Fruit fly (Drosophila melanogaster) whole organism, embryonic: ENCODE measurements around the gene Pif1.
A peak's percentile ranks its signal among the peaks of the same experiment; 100 is the strongest.

Experiments used
- Atf-2 ChIP-seq: fragments of 200-800 bp; sonication (Bioruptor generic); optimal IDR thresholded peaks from 2 replicates; lab custom pipeline; 2016; ENCODE audit warnings: missing biosample characterization, missing genetic modification characterization
- Atf6 ChIP-seq: fragments of 200-800 bp; sonication (Bioruptor generic); IDR thresholded peaks from 2 replicates; pipeline ENCODE4 v1.3.6; 2022; ENCODE audit warnings: missing biosample characterization, missing genetic modification characterization
- Awh ChIP-seq: fragments of 200-800 bp; sonication (Bioruptor generic); IDR thresholded peaks from 2 replicates; pipeline ENCODE4, ENCODE4 v1.3.6; 2022; ENCODE audit warnings: missing biosample characterization, missing genetic modification characterization
- Bgb ChIP-seq: fragments of 200-800 bp; sonication (Bioruptor generic); IDR thresholded peaks from 2 replicates; pipeline ENCODE4 v1.3.6; 2022; ENCODE audit warnings: missing biosample characterization, missing genetic modification characterization; ENCODE audit not compliant: partially characterized antibody
- BtbVII ChIP-seq: fragments of 200-800 bp; sonication (Bioruptor generic); optimal IDR thresholded peaks from 3 replicates; lab custom pipeline; 2017; ENCODE audit warnings: missing biosample characterization, mild to moderate bottlenecking, missing genetic modification characterization
- CG10979 ChIP-seq: fragments of 200-800 bp; sonication (Bioruptor generic); optimal IDR thresholded peaks from 2 replicates; lab custom pipeline; 2018; ENCODE audit warnings: missing biosample characterization, mild to moderate bottlenecking, missing genetic modification characterization, moderate library complexity
- CG12104 ChIP-seq: fragments of 200-800 bp; sonication (Bioruptor generic); optimal IDR thresholded peaks from 3 replicates; lab custom pipeline; 2016; ENCODE audit warnings: missing biosample characterization, missing genetic modification characterization
- CG1529 ChIP-seq: fragments of 200-800 bp; sonication (Bioruptor generic); optimal IDR thresholded peaks from 3 replicates; lab custom pipeline; 2018; ENCODE audit warnings: missing biosample characterization, missing genetic modification characterization
- CG15696 ChIP-seq: fragments of 200-800 bp; sonication (Bioruptor generic); optimal IDR thresholded peaks from 2 replicates; lab custom pipeline; 2019; ENCODE audit warnings: missing biosample characterization, mild to moderate bottlenecking, missing genetic modification characterization, moderate library complexity
- CG16813 ChIP-seq: fragments of 200-800 bp; sonication (Bioruptor generic); IDR thresholded peaks from 3 replicates; pipeline ENCODE4 v1.3.6; 2022; ENCODE audit warnings: missing biosample characterization, missing genetic modification characterization; ENCODE audit not compliant: partially characterized antibody
- CG18262 ChIP-seq: fragments of 200-800 bp; optimal IDR thresholded peaks from 3 replicates; lab custom pipeline; 2019; ENCODE audit warnings: missing biosample characterization, mild to moderate bottlenecking, missing genetic modification characterization, moderate library complexity
- CG18476 ChIP-seq: fragments of 200-800 bp; sonication (Bioruptor generic); optimal IDR thresholded peaks from 2 replicates; lab custom pipeline; 2016; ENCODE audit warnings: missing biosample characterization, mild to moderate bottlenecking, missing genetic modification characterization
- CG31365 ChIP-seq: fragments of 200-800 bp; sonication (Bioruptor generic); optimal IDR thresholded peaks from 2 replicates; lab custom pipeline; 2018; ENCODE audit warnings: missing biosample characterization, mild to moderate bottlenecking, missing genetic modification characterization
- CG33213 ChIP-seq: fragments of 200-800 bp; sonication (Bioruptor generic); optimal IDR thresholded peaks from 3 replicates; lab custom pipeline; 2016; ENCODE audit warnings: missing biosample characterization, missing genetic modification characterization
- CG34376 ChIP-seq: fragments of 200-800 bp; sonication (Bioruptor generic); optimal IDR thresholded peaks from 2 replicates; lab custom pipeline; 2018; ENCODE audit warnings: missing biosample characterization, mild to moderate bottlenecking, missing genetic modification characterization
- CG43689 ChIP-seq: fragments of 200-800 bp; sonication (Bioruptor generic); IDR thresholded peaks from 2 replicates; pipeline ENCODE4 v1.3.6; 2022; ENCODE audit warnings: missing biosample characterization, missing genetic modification characterization
- CG4707 ChIP-seq: fragments of 200-800 bp; sonication (Bioruptor generic); optimal IDR thresholded peaks from 2 replicates; lab custom pipeline; 2018; ENCODE audit warnings: missing biosample characterization, mild to moderate bottlenecking, missing genetic modification characterization, moderate library complexity
- CG6272 ChIP-seq: fragments of 200-800 bp; sonication (Bioruptor generic); IDR thresholded peaks from 2 replicates; pipeline ENCODE4 v1.3.6; 2022; ENCODE audit warnings: missing biosample characterization, missing genetic modification characterization
- CG7786 ChIP-seq: fragments of 200-800 bp; sonication (Bioruptor generic); optimal IDR thresholded peaks from 2 replicates; lab custom pipeline; 2016; ENCODE audit warnings: missing biosample characterization, missing genetic modification characterization
- CG9876 ChIP-seq: fragments of 200-800 bp; sonication (Bioruptor generic); optimal IDR thresholded peaks from 2 replicates; lab custom pipeline; 2016; ENCODE audit warnings: missing biosample characterization, missing genetic modification characterization
- Dfd ChIP-seq, 2 experiments: fragments of >200 bp; optimal IDR thresholded peaks; 2 replicates each; lab custom pipeline; 2017; ENCODE audit warnings: missing biosample characterization in 2 of 2, missing genetic modification characterization in 2 of 2
- Dip3 ChIP-seq: fragments of 200-800 bp; sonication (Bioruptor generic); optimal IDR thresholded peaks from 3 replicates; lab custom pipeline; 2016; ENCODE audit warnings: missing biosample characterization, missing genetic modification characterization
- Drgx ChIP-seq: fragments of 200-800 bp; sonication (Bioruptor generic); IDR thresholded peaks from 2 replicates; pipeline ENCODE4 v1.3.6; 2022; ENCODE audit warnings: missing biosample characterization, missing genetic modification characterization
- Hand ChIP-seq: fragments of 200-800 bp; sonication (Bioruptor generic); optimal IDR thresholded peaks from 2 replicates; lab custom pipeline; 2017; ENCODE audit warnings: mild to moderate bottlenecking, missing biosample characterization, missing genetic modification reagents, missing genetic modification characterization
- Hey ChIP-seq: fragments of 200-800 bp; sonication (Bioruptor generic); optimal IDR thresholded peaks from 3 replicates; lab custom pipeline; 2018; ENCODE audit warnings: missing biosample characterization, mild to moderate bottlenecking, missing genetic modification characterization
- Jarid2 ChIP-seq: fragments of 200-800 bp; sonication (Bioruptor generic); optimal IDR thresholded peaks from 3 replicates; lab custom pipeline; 2017; ENCODE audit warnings: mild to moderate bottlenecking, missing biosample characterization, missing genetic modification reagents, missing genetic modification characterization
- Med ChIP-seq: fragments of 200-800 bp; sonication (Bioruptor generic); peaks from one replicate; lab custom pipeline; 2016; ENCODE audit warnings: missing biosample characterization, missing genetic modification characterization, mild to moderate bottlenecking, inconsistent platforms, moderate library complexity
- Oaz ChIP-seq: fragments of 200-800 bp; sonication (Bioruptor generic); IDR thresholded peaks from 2 replicates; pipeline ENCODE4 v1.3.6; 2022; ENCODE audit warnings: missing biosample characterization, missing genetic modification characterization
- Sin3A ChIP-seq: fragments of >200 bp; optimal IDR thresholded peaks from 2 replicates; lab custom pipeline; 2018
- Usf ChIP-seq: fragments of 200-800 bp; sonication (Bioruptor generic); optimal IDR thresholded peaks from 2 replicates; lab custom pipeline; 2017; ENCODE audit warnings: missing genotype, missing biosample characterization, missing genetic modification characterization
- amos ChIP-seq: fragments of 200-800 bp; sonication (Bioruptor generic); IDR thresholded peaks from 2 replicates; pipeline ENCODE4 v1.3.6; 2022; ENCODE audit warnings: missing biosample characterization, missing genetic modification characterization; ENCODE audit not compliant: partially characterized antibody
- cas ChIP-seq: fragments of 200-800 bp; sonication (Bioruptor generic); IDR thresholded peaks from 2 replicates; pipeline ENCODE4 v1.3.6; 2022; ENCODE audit warnings: missing biosample characterization, missing genetic modification characterization
- cwo ChIP-seq: fragments of 200-800 bp; sonication (Bioruptor generic); optimal IDR thresholded peaks from 3 replicates; lab custom pipeline; 2017; ENCODE audit warnings: missing biosample characterization, missing genetic modification characterization, mild to moderate bottlenecking, moderate library complexity, missing genetic modification reagents
- da ChIP-seq: fragments of 200-800 bp; sonication (Bioruptor generic); optimal IDR thresholded peaks from 2 replicates; lab custom pipeline; 2016; ENCODE audit warnings: missing biosample characterization, missing genetic modification characterization
- dmrt11E ChIP-seq: fragments of 200-800 bp; sonication (Bioruptor generic); optimal IDR thresholded peaks from 3 replicates; lab custom pipeline; 2018; ENCODE audit warnings: missing biosample characterization, mild to moderate bottlenecking, missing genetic modification characterization, moderate library complexity
- dmrt99B ChIP-seq: fragments of 200-800 bp; sonication (Bioruptor generic); optimal IDR thresholded peaks from 2 replicates; lab custom pipeline; 2018; ENCODE audit warnings: missing biosample characterization, mild to moderate bottlenecking, missing genetic modification characterization, moderate library complexity
- ems ChIP-seq: fragments of 200-800 bp; sonication (Bioruptor generic); optimal IDR thresholded peaks from 3 replicates; lab custom pipeline; 2016; ENCODE audit warnings: missing biosample characterization, missing genetic modification characterization
- ewg ChIP-seq: fragments of 200-800 bp; sonication (Bioruptor generic); optimal IDR thresholded peaks from 3 replicates; lab custom pipeline; 2017; ENCODE audit warnings: mild to moderate bottlenecking, missing biosample characterization, missing genetic modification reagents, missing genetic modification characterization
- fd64A ChIP-seq: fragments of 200-800 bp; sonication (Bioruptor generic); optimal IDR thresholded peaks from 3 replicates; lab custom pipeline; 2018; ENCODE audit warnings: missing biosample characterization, mild to moderate bottlenecking, missing genetic modification characterization
- fu2 ChIP-seq: fragments of 200-800 bp; sonication (Bioruptor generic); optimal IDR thresholded peaks from 2 replicates; lab custom pipeline; 2016; ENCODE audit warnings: missing biosample characterization, missing genetic modification characterization
- grau ChIP-seq: fragments of 200-800 bp; optimal IDR thresholded peaks from 3 replicates; lab custom pipeline; 2019; ENCODE audit warnings: missing biosample characterization, mild to moderate bottlenecking, missing genetic modification characterization, moderate library complexity
- lov ChIP-seq, 2 experiments: fragments of 200-800 bp in 1 of 2; fragments of >200 bp in 1 of 2; sonication (Bioruptor generic) in 1 of 2; IDR thresholded peaks in 1 of 2; optimal IDR thresholded peaks in 1 of 2; 2 replicates in 1 of 2; 3 replicates in 1 of 2; pipeline versions ENCODE4 v1.3.6 to Lab custom; 2017 to 2022; ENCODE audit warnings: missing biosample characterization in 1 of 2, missing genetic modification characterization in 1 of 2
- maf-S ChIP-seq: fragments of 200-800 bp; sonication (Bioruptor generic); optimal IDR thresholded peaks from 2 replicates; lab custom pipeline; 2016; ENCODE audit warnings: missing biosample characterization, missing genetic modification characterization
- mam ChIP-seq: fragments of 200-800 bp; sonication (Bioruptor generic); optimal IDR thresholded peaks from 3 replicates; lab custom pipeline; 2016; ENCODE audit warnings: missing biosample characterization, missing genetic modification characterization
- org-1 ChIP-seq: fragments of 200-800 bp; sonication (Bioruptor generic); optimal IDR thresholded peaks from 2 replicates; lab custom pipeline; 2017; ENCODE audit warnings: missing biosample characterization, missing genetic modification characterization
- pros ChIP-seq: fragments of 200-800 bp; sonication (Bioruptor generic); optimal IDR thresholded peaks from 3 replicates; lab custom pipeline; 2019; ENCODE audit warnings: missing biosample characterization, mild to moderate bottlenecking, missing genetic modification characterization, moderate library complexity
- psq ChIP-seq: fragments of 200-800 bp; sonication (Bioruptor generic); optimal IDR thresholded peaks from 2 replicates; lab custom pipeline; 2017; ENCODE audit warnings: missing biosample characterization, missing genetic modification characterization
- sug ChIP-seq: fragments of 200-800 bp; optimal IDR thresholded peaks from 2 replicates; lab custom pipeline; 2019; ENCODE audit warnings: missing biosample characterization, mild to moderate bottlenecking, missing genetic modification characterization, moderate library complexity
- toy ChIP-seq: fragments of 200-800 bp; sonication (Bioruptor generic); IDR thresholded peaks from 2 replicates; pipeline ENCODE4 v1.3.6; 2022; ENCODE audit warnings: missing biosample characterization, missing genetic modification characterization
- ttk ChIP-seq: fragments of 200-800 bp; sonication (Bioruptor generic); IDR thresholded peaks from 2 replicates; pipeline ENCODE4 v2.1.2; 2022; ENCODE audit warnings: missing biosample characterization, missing genetic modification characterization
- zf30C ChIP-seq: fragments of 200-800 bp; sonication (Bioruptor generic); optimal IDR thresholded peaks from 3 replicates; lab custom pipeline; 2018; ENCODE audit warnings: missing biosample characterization, mild to moderate bottlenecking, missing genetic modification characterization

Gene Pif1

DNA sequence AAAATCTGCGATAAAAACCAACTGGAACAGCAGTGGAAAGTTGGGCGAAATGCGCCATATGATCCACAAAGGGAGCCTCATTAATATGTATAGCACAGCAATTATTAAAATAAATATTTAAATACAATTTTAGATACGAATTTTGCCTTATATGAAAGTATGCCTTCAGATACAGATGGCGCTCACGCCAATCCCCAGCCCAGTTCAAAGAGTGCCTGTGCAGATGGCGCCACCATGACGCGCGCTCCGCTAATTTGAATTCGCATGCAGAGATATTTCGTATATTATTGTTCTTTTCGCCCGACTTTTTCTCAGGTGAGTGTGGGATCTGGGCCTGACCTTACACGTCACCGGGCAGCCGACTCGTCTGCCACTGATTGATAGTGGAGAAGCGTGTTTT lies 2.4 kb upstream of the Pif1 start, which contains the start of gene Pgant4 (continued):
- no peak for TF ChIP-seq toy (GFP tag; lab: Robert Waterston, UW)
- peak; percentile 60 for TF ChIP-seq sug (tag; lab: Kevin White, UChicago)
- 0 out of 2 replicates have a peak, but pooled peaks have one; percentile 29 for TF ChIP-seq Awh (GFP tag; lab: Robert Waterston, UW)
- no peak for TF ChIP-seq Dfd (GFP tag; optimal IDR thresholded peaks at IDR 0.05; lab: Kevin White, UChicago)
- TF ChIP-seq Usf (GFP tag; lab: Kevin White, UChicago), result no peak
- TF ChIP-seq Atf6 (GFP tag; lab: Robert Waterston, UW), result peak; percentile 68
- TF ChIP-seq CG16813 (GFP tag; lab: Robert Waterston, UW), result 0 out of 3 replicates have a peak, but pooled peaks have one; percentile 30
- peak; percentile 47 for TF ChIP-seq Bgb (GFP tag; lab: Robert Waterston, UW)
- peak; percentile 7 for TF ChIP-seq mam
- TF ChIP-seq CG1529 (GFP tag; lab: Kevin White, UChicago), result no peak
- TF ChIP-seq psq (GFP tag; lab: Kevin White, UChicago), result no peak
- no peak for TF ChIP-seq Atf-2 (GFP tag; lab: Kevin White, UChicago)
- peak; percentile 13 for TF ChIP-seq CG34376 (GFP tag; lab: Kevin White, UChicago)
- TF ChIP-seq Oaz (GFP tag; lab: Robert Waterston, UW), result no peak
- peak; percentile 28; the same call in 1 of the 2 replicates for TF ChIP-seq amos (GFP tag; lab: Robert Waterston, UW)
- TF ChIP-seq da (GFP tag; lab: Kevin White, UChicago), result no peak
- TF ChIP-seq Drgx, result no peak
- TF ChIP-seq fd64A (GFP tag; lab: Kevin White, UChicago), result no peak
- TF ChIP-seq Dip3 (GFP tag; lab: Kevin White, UChicago), result no peak
- no peak for TF ChIP-seq zf30C (GFP tag; lab: Kevin White, UChicago)
- TF ChIP-seq dmrt99B (tag; lab: Kevin White, UChicago), result no peak
- TF ChIP-seq Med, result peak; percentile 83
- no peak for TF ChIP-seq CG4707 (GFP tag; lab: Kevin White, UChicago)
- TF ChIP-seq cwo, result no peak
- TF ChIP-seq CG18262 (tag; lab: Kevin White, UChicago), result peak; percentile 16
- TF ChIP-seq ems, result no peak
- no peak for TF ChIP-seq CG43689
- TF ChIP-seq CG31365, result peak; percentile 14
- no peak for TF ChIP-seq Hey (tag; lab: Kevin White, UChicago)
- peak; percentile 35 for TF ChIP-seq CG33213 (GFP tag; lab: Kevin White, UChicago)
- no peak for TF ChIP-seq CG12104
- TF ChIP-seq ttk (GFP tag; lab: Robert Waterston, UW), result peak; percentile 46; the same call in 1 of the 2 replicates
- no peak for TF ChIP-seq Hand (GFP tag; lab: Kevin White, UChicago)
- peak; percentile 64 for TF ChIP-seq grau
- no peak for TF ChIP-seq maf-S (GFP tag; lab: Kevin White, UChicago)
- no peak for TF ChIP-seq ewg (GFP tag; lab: Kevin White, UChicago)
- no peak for TF ChIP-seq CG18476
- TF ChIP-seq cas (GFP tag; lab: Robert Waterston, UW), result no peak
- peak; percentile 22 for TF ChIP-seq dmrt11E (tag; lab: Kevin White, UChicago)
- TF ChIP-seq Jarid2 (GFP tag; lab: Kevin White, UChicago), result no peak
- TF ChIP-seq CG7786 (GFP tag; lab: Kevin White, UChicago), result no peak
- TF ChIP-seq Sin3A (lab: Kevin White, UChicago), result no peak
- TF ChIP-seq BtbVII (GFP tag; lab: Kevin White, UChicago), result no peak
- peak; percentile 47 for TF ChIP-seq CG10979 (tag; lab: Kevin White, UChicago)
- no peak for TF ChIP-seq fu2 (GFP tag; lab: Kevin White, UChicago)
- TF ChIP-seq CG15696 (tag; lab: Kevin White, UChicago), result peak; percentile 56
- peak; percentile 32 for TF ChIP-seq CG9876 (GFP tag; lab: Kevin White, UChicago)
- TF ChIP-seq org-1 (GFP tag; lab: Kevin White, UChicago), result no peak
- no peak for TF ChIP-seq pros (GFP tag; lab: Kevin White, UChicago)
- TF ChIP-seq CG6272, result no peak
- no peak for TF ChIP-seq lov (optimal IDR thresholded peaks at IDR 0.05; lab: Kevin White, UChicago)
- no peak for TF ChIP-seq lov (GFP tag; IDR thresholded peaks at IDR 0.05; lab: Robert Waterston, UW)
